Worm (Caenorhabditis elegans) whole organism, early embryonic: Measurements from ENCODE around the gene tmem-184.

ENCODE experiments used
- B0310.2 ChIP-seq: sonication (generic microtip); optimal IDR thresholded peaks from 2 replicates; lab custom pipeline; 2016; ENCODE audit warnings: mild to moderate bottlenecking, missing genetic modification characterization, missing compliant biosample characterization
- F13C5.2 ChIP-seq: sonication (generic microtip); optimal IDR thresholded peaks from 2 replicates; lab custom pipeline; 2017; ENCODE audit warnings: mild to moderate bottlenecking, missing genetic modification characterization, inconsistent platforms, missing compliant biosample characterization
- aly-1 ChIP-seq: sonication (generic microtip); optimal IDR thresholded peaks from 2 replicates; lab custom pipeline; 2016; ENCODE audit warnings: missing genetic modification characterization, missing compliant biosample characterization
- ama-1 ChIP-seq: fragments of 150-350 bp; optimal IDR thresholded peaks from 2 replicates; lab custom pipeline; 2014
- ceh-13 ChIP-seq: fragments of 200-800 bp; sonication (Bioruptor generic); optimal IDR thresholded peaks from 2 replicates; lab custom pipeline; 2018; ENCODE audit warnings: mild to moderate bottlenecking, missing genetic modification characterization, missing compliant biosample characterization
- ceh-36 ChIP-seq: sonication (generic microtip); optimal IDR thresholded peaks from 2 replicates; lab custom pipeline; 2016; ENCODE audit warnings: missing genetic modification characterization, inconsistent platforms, missing compliant biosample characterization
- ets-7 ChIP-seq: sonication (generic microtip); optimal IDR thresholded peaks from 2 replicates; lab custom pipeline; 2016; ENCODE audit warnings: missing genotype, missing genetic modification characterization, missing compliant biosample characterization
- flt-1 ChIP-seq: fragments of 200-800 bp; sonication (Bioruptor generic); IDR thresholded peaks from 2 replicates; pipeline ENCODE4 v1.3.6; 2022; ENCODE audit warnings: missing genetic modification characterization, missing compliant biosample characterization
- hmbx-1 ChIP-seq: sonication (generic microtip); optimal IDR thresholded peaks from 2 replicates; lab custom pipeline; 2016; ENCODE audit warnings: mild to moderate bottlenecking, missing genetic modification characterization, missing compliant biosample characterization
- hmg-4 ChIP-seq: fragments of 200-800 bp; sonication (Bioruptor generic); optimal IDR thresholded peaks from 2 replicates; lab custom pipeline; 2018; ENCODE audit warnings: mild to moderate bottlenecking, missing genetic modification characterization, missing compliant biosample characterization
- hnd-1 ChIP-seq: sonication (generic microtip); optimal IDR thresholded peaks from 2 replicates; lab custom pipeline; 2016; ENCODE audit warnings: missing genetic modification characterization, missing compliant biosample characterization
- pes-1 ChIP-seq: fragments of 200-800 bp; sonication (Bioruptor generic); IDR thresholded peaks from 2 replicates; pipeline ENCODE4 v1.3.6; 2022; ENCODE audit warnings: missing genetic modification reagents, missing genetic modification characterization, missing compliant biosample characterization
- scrt-1 ChIP-seq: fragments of 200-800 bp; sonication (Bioruptor generic); IDR thresholded peaks from 2 replicates; pipeline ENCODE4 v1.3.6; 2022; ENCODE audit warnings: missing genetic modification characterization, missing compliant biosample characterization
- sea-1 ChIP-seq: fragments of 200-800 bp; sonication (Bioruptor generic); conservative IDR thresholded peaks from 2 replicates; pipeline ENCODE4 v1.3.6; 2022; ENCODE audit warnings: missing genetic modification characterization, missing compliant biosample characterization
- tbx-11 ChIP-seq: fragments of 200-800 bp; sonication (Bioruptor generic); IDR thresholded peaks from 2 replicates; pipeline ENCODE4 v1.3.6; 2022; ENCODE audit warnings: missing genetic modification characterization, missing compliant biosample characterization
- tbx-37 ChIP-seq: fragments of 200-800 bp; sonication (Bioruptor generic); conservative IDR thresholded peaks from 2 replicates; pipeline ENCODE4 v1.3.6; 2022; ENCODE audit warnings: missing genetic modification reagents, missing genetic modification characterization, missing compliant biosample characterization
- tra-4 ChIP-seq: sonication (generic microtip); optimal IDR thresholded peaks from 2 replicates; lab custom pipeline; 2017; ENCODE audit warnings: missing genetic modification characterization, missing compliant biosample characterization

Gene tmem-184

ce11 chrX:14684406-14684927 lies 22.2 kb downstream of the tmem-184 start, which contains the start of gene csq-1:
TSS of gene csq-1 (plus strand) at chrX:14684877.
- TF ChIP-seq sea-1 (GFP tag; lab: Robert Waterston, UW), result no peak

DNA sequence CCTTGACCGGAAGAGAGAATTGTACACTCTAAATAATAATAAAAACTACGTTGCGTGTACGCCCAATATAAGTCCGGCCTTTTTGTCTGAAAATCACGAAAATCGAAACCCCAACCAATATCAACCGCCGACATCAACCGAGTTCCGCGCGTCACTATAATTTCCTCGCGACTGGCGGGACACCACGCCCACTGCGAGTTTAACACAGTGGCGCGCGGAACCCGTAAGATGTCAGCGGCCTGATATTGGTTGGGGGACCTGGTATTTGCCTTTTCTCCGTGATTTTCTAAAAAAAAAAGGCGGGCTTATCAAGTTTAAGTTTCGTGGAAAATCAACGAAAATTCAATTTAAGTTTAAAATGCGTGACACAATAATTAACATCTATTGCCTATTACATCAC lies 26.2 kb downstream of the tmem-184 start:
- no peak for TF ChIP-seq tbx-37 (GFP tag; lab: Robert Waterston, UW)

ce11 chrX:14678983-14679382 lies 27.7 kb downstream of the tmem-184 start:
- TF ChIP-seq ets-7 (tag; lab: Kevin White, UChicago) (no peak), aly-1 (tag; lab: Kevin White, UChicago) (no peak), ceh-36 (tag; lab: Kevin White, UChicago) (no peak), hnd-1 (tag; lab: Kevin White, UChicago) (no peak), sea-1 (GFP tag; lab: Robert Waterston, UW) (no peak), F13C5.2 (tag; lab: Kevin White, UChicago) (no peak), hmbx-1 (tag; lab: Kevin White, UChicago) (no peak), flt-1 (GFP tag; lab: Robert Waterston, UW) (no peak), hmg-4 (GFP tag; lab: Kevin White, UChicago) (no peak)

DNA sequence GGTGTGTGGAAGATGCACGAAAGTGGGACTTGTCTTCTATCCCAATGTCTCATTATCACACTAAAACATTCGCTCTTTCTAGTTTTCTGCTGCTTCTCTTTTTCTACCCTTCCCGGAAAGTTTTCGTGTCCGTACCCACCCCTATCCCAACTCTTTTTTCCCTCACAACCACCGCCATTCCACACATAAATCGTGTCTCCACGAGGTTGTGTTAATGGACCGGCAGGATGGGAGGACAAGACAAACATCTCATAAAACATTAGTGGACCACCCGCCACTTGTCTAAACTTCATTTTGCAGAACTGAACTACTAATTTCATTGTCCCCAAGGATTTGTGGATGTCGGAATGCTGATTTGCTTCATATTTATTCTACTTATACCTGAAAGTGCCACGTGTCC lies 32.6 kb downstream of the tmem-184 start, which contains the start of gene slt-1:
TSS of gene slt-1 (plus strand) at position 301 of the 400 bp plus-strand sequence.
- TF ChIP-seq ets-7 (tag; lab: Kevin White, UChicago), result no peak
- TF ChIP-seq scrt-1, result no peak
- TF ChIP-seq ceh-13 (GFP tag; lab: Kevin White, UChicago), result no peak
- TF ChIP-seq B0310.2, result no peak
- TF ChIP-seq ceh-36 (tag; lab: Kevin White, UChicago), result no peak
- no peak for TF ChIP-seq flt-1 (GFP tag; lab: Robert Waterston, UW)
- no peak for TF ChIP-seq ama-1 (lab: Kevin White, UChicago)
- TF ChIP-seq F13C5.2 (tag; lab: Kevin White, UChicago), result no peak
- no peak for TF ChIP-seq tra-4 (tag; lab: Kevin White, UChicago)
- no peak for TF ChIP-seq hmbx-1 (tag; lab: Kevin White, UChicago)
- no peak for TF ChIP-seq hnd-1 (tag; lab: Kevin White, UChicago)

- TF ChIP-seq tbx-11, result no peak
- TF ChIP-seq F13C5.2 (tag; lab: Kevin White, UChicago), result no peak
- TF ChIP-seq scrt-1, result no peak
- TF ChIP-seq flt-1 (GFP tag; lab: Robert Waterston, UW), result no peak
- no peak for TF ChIP-seq pes-1
- no peak for TF ChIP-seq aly-1 (tag; lab: Kevin White, UChicago)
- TF ChIP-seq tbx-37 (GFP tag; lab: Robert Waterston, UW), result no peak
- no peak for TF ChIP-seq hmg-4 (GFP tag; lab: Kevin White, UChicago)
- TF ChIP-seq sea-1 (GFP tag; lab: Robert Waterston, UW), result no peak
These were observed 35.4 kb downstream of the tmem-184 start for ce11 chrX:14671300-14671699.

DNA sequence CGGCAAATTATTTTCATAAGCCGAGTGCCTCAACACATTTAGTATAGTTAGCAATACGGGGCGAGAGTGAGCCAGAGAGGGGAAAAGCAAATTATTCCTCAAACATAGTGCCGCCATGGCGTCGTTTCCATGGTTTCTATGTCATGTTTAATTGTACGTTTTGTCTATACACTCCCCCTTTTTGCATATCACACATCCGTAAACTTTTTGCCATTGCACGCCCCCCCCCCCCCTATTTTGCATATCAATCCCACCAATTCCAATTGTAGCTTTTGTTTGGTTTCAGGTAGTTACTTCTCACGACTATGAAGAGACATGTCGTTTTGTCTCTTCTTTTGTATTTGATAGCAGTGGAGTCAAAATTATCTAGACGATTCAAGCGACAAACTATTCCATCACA lies 42.6 kb downstream of the tmem-184 start, which contains the start of gene C26G2.2:
TSS of gene C26G2.2 (plus strand) at position 301 of the 400 bp plus-strand sequence.
- TF ChIP-seq hmbx-1 (tag; lab: Kevin White, UChicago) (no peak), tbx-11 (no peak), pes-1 (no peak), ets-7 (tag; lab: Kevin White, UChicago) (no peak), flt-1 (GFP tag; lab: Robert Waterston, UW) (no peak), ceh-13 (GFP tag; lab: Kevin White, UChicago) (no peak), ceh-36 (tag; lab: Kevin White, UChicago) (no peak), ama-1 (lab: Kevin White, UChicago) (no peak), aly-1 (tag; lab: Kevin White, UChicago) (no peak), hnd-1 (tag; lab: Kevin White, UChicago) (no peak), tbx-37 (GFP tag; lab: Robert Waterston, UW) (no peak), B0310.2 (no peak), scrt-1 (no peak), tra-4 (tag; lab: Kevin White, UChicago) (no peak)

- TF ChIP-seq tbx-11 (no peak), ets-7 (tag; lab: Kevin White, UChicago) (no peak), scrt-1 (no peak), hmg-4 (GFP tag; lab: Kevin White, UChicago) (no peak), F13C5.2 (tag; lab: Kevin White, UChicago) (no peak), hnd-1 (tag; lab: Kevin White, UChicago) (no peak), tbx-37 (GFP tag; lab: Robert Waterston, UW) (no peak), sea-1 (GFP tag; lab: Robert Waterston, UW) (no peak), ceh-36 (tag; lab: Kevin White, UChicago) (no peak), flt-1 (GFP tag; lab: Robert Waterston, UW) (no peak)
These were observed 44.2 kb downstream of the tmem-184 start for ce11 chrX:14662460-14662859.

DNA sequence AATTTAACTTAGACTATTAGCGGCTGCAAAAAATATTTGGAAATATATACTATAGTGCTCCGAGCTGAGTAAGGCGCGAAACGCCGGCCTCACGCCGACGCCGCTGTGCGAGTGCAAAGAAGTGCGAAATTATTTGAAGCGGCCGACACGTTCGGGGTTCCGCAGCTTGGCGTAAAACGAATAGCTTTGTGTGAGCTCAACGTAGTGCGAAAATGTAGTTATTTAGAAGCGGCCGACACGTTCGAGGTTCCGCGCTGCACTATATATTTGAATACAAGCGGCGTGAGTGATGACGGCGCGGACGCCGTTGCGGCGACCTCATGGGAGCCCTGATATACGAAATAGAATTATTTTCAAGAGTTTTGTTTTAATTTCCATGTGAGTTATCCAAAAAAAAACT lies 44.7 kb downstream of the tmem-184 start:
- TF ChIP-seq B0310.2 (no peak), hmbx-1 (tag; lab: Kevin White, UChicago) (no peak)

- TF ChIP-seq tbx-11, result no peak
- TF ChIP-seq tra-4 (tag; lab: Kevin White, UChicago), result no peak
- TF ChIP-seq hmg-4 (GFP tag; lab: Kevin White, UChicago), result no peak
- TF ChIP-seq tbx-37 (GFP tag; lab: Robert Waterston, UW), result no peak
- no peak for TF ChIP-seq ceh-13 (GFP tag; lab: Kevin White, UChicago)
- TF ChIP-seq scrt-1, result no peak
- TF ChIP-seq B0310.2, result no peak
- TF ChIP-seq F13C5.2 (tag; lab: Kevin White, UChicago), result no peak
These were observed 47.2 kb downstream of the tmem-184 start for ce11 chrX:14659454-14659853.
